Worm (Caenorhabditis elegans): ENCODE data around the gene R10E4.6.

ce11 chrIII:4278203-4278602 lies 15.0 kb upstream of the R10E4.6 start:
- 0 out of 2 replicates have a peak, but pooled peaks have one; percentile 45 for TF ChIP-seq flt-1 (GFP tag; IDR thresholded peaks at IDR 0.05)
- TF ChIP-seq med-1 (GFP tag; optimal IDR thresholded peaks at IDR 0.05; ENCODE audit: insufficient read depth) = no peak
